Fruit fly (Drosophila melanogaster) whole organism, wandering third instar larva: ENCODE measurements around the gene AkhR.

ENCODE experiments used
- Hnf4 ChIP-seq: fragments of 200-800 bp; sonication (Bioruptor generic); optimal IDR thresholded peaks from 2 replicates; lab custom pipeline; 2016; ENCODE audit warnings: missing biosample characterization, mild to moderate bottlenecking, missing genetic modification characterization
- Hr78 ChIP-seq: fragments of >200 bp; optimal IDR thresholded peaks from 2 replicates; lab custom pipeline; 2017; ENCODE audit warnings: missing biosample characterization, missing genetic modification characterization
- Mio ChIP-seq: sonication (Bioruptor generic); optimal IDR thresholded peaks from 2 replicates; lab custom pipeline; 2016; ENCODE audit warnings: missing biosample characterization, missing genetic modification characterization
- Myc ChIP-seq: fragments of >200 bp; optimal IDR thresholded peaks from 2 replicates; lab custom pipeline; 2017

- TF ChIP-seq Hnf4 (GFP tag; lab: Kevin White, UChicago) (no peak), Myc (lab: Kevin White, UChicago) (no peak), Mio (GFP tag; lab: Kevin White, UChicago) (no peak), Hr78 (no peak)
These were observed 35.1 kb upstream of the AkhR start for dm6 chr2L:6751037-6751436.
